Worm (Caenorhabditis elegans) whole organism, late embryonic: ENCODE results near the gene F54E2.1.
A peak's percentile ranks its signal among the peaks of the same experiment; 100 is the strongest.

Experiments used
- C08G9.2 ChIP-seq: sonication (generic microtip); optimal IDR thresholded peaks from 2 replicates; lab custom pipeline; 2016; ENCODE audit warnings: mild to moderate bottlenecking, missing genetic modification characterization, moderate library complexity, missing compliant biosample characterization
- F13H6.1 ChIP-seq: sonication (generic microtip); optimal IDR thresholded peaks from 2 replicates; lab custom pipeline; 2016; ENCODE audit warnings: missing genetic modification characterization, missing compliant biosample characterization
- K02D7.2 ChIP-seq: sonication (generic microtip); optimal IDR thresholded peaks from 2 replicates; lab custom pipeline; 2017; ENCODE audit warnings: mild to moderate bottlenecking, missing genetic modification characterization, missing compliant biosample characterization
- T23F11.4 ChIP-seq: fragments of 200-800 bp; sonication (Bioruptor generic); optimal IDR thresholded peaks from 2 replicates; lab custom pipeline; 2018; ENCODE audit warnings: mild to moderate bottlenecking, missing genetic modification characterization, missing compliant biosample characterization
- Y22D7AL.16 ChIP-seq: sonication (generic microtip); optimal IDR thresholded peaks from 2 replicates; lab custom pipeline; 2016; ENCODE audit warnings: missing genetic modification characterization, missing compliant biosample characterization
- ahr-1 ChIP-seq: sonication (generic microtip); optimal IDR thresholded peaks from 2 replicates; lab custom pipeline; 2016; ENCODE audit warnings: missing genetic modification characterization, missing compliant biosample characterization
- ama-1 ChIP-seq: fragments of 150-350 bp; optimal IDR thresholded peaks from 2 replicates; lab custom pipeline; 2014
- ceh-14 ChIP-seq: sonication (generic microtip); optimal IDR thresholded peaks from 2 replicates; lab custom pipeline; 2016; ENCODE audit warnings: missing genotype, missing genetic modification characterization, missing compliant biosample characterization
- ceh-18 ChIP-seq: sonication (generic microtip); optimal IDR thresholded peaks from 2 replicates; lab custom pipeline; 2016; ENCODE audit warnings: missing genetic modification characterization, missing compliant biosample characterization
- ceh-24 ChIP-seq: sonication (generic microtip); optimal IDR thresholded peaks from 2 replicates; lab custom pipeline; 2016; ENCODE audit warnings: mild to moderate bottlenecking, missing genetic modification characterization, missing compliant biosample characterization
- ceh-30 ChIP-seq: fragments of 150-350 bp; optimal IDR thresholded peaks from 2 replicates; lab custom pipeline; 2014; ENCODE audit warnings: missing biosample characterization, missing genetic modification characterization
- ceh-45 ChIP-seq: fragments of 200-800 bp; sonication (Bioruptor generic); IDR thresholded peaks from 2 replicates; pipeline ENCODE4 v1.3.6; 2022; ENCODE audit warnings: missing genetic modification reagents, missing genetic modification characterization, missing compliant biosample characterization
- ceh-48 ChIP-seq: sonication (generic microtip); optimal IDR thresholded peaks from 2 replicates; lab custom pipeline; 2016; ENCODE audit warnings: missing genetic modification characterization, inconsistent platforms, missing compliant biosample characterization
- dmd-4 ChIP-seq: sonication (generic microtip); optimal IDR thresholded peaks from 2 replicates; lab custom pipeline; 2016; ENCODE audit warnings: borderline replicate concordance, missing genetic modification characterization, missing compliant biosample characterization
- hlh-13 ChIP-seq: fragments of 200-800 bp; sonication (Bioruptor generic); optimal IDR thresholded peaks from 2 replicates; lab custom pipeline; 2018; ENCODE audit warnings: mild to moderate bottlenecking, missing genetic modification characterization, missing compliant biosample characterization
- hlh-15 ChIP-seq: sonication (generic microtip); optimal IDR thresholded peaks from 2 replicates; lab custom pipeline; 2016; ENCODE audit warnings: missing genetic modification characterization, missing compliant biosample characterization
- hlh-6 ChIP-seq: sonication (generic microtip); optimal IDR thresholded peaks from 2 replicates; lab custom pipeline; 2016; ENCODE audit warnings: missing genotype, missing genetic modification characterization, missing compliant biosample characterization
- hlh-8 ChIP-seq: sonication (generic microtip); optimal IDR thresholded peaks from 2 replicates; lab custom pipeline; 2016; ENCODE audit warnings: missing genotype, missing genetic modification characterization, missing compliant biosample characterization
- lim-6 ChIP-seq: sonication (generic microtip); optimal IDR thresholded peaks from 2 replicates; lab custom pipeline; 2016; ENCODE audit warnings: missing genetic modification characterization, missing compliant biosample characterization
- mec-3 ChIP-seq: sonication (generic microtip); optimal IDR thresholded peaks from 2 replicates; lab custom pipeline; 2016; ENCODE audit warnings: borderline replicate concordance, missing genetic modification characterization, missing compliant biosample characterization
- nfya-1 ChIP-seq: sonication (generic microtip); optimal IDR thresholded peaks from 2 replicates; lab custom pipeline; 2017; ENCODE audit warnings: missing genetic modification characterization, mild to moderate bottlenecking, missing compliant biosample characterization, antibody characterized with exemption, moderate library complexity
- nhr-11 ChIP-seq: fragments of 150-350 bp; optimal IDR thresholded peaks from 2 replicates; lab custom pipeline; 2014; ENCODE audit warnings: missing biosample characterization, missing genetic modification characterization
- nhr-232 ChIP-seq: sonication (generic microtip); optimal IDR thresholded peaks from 2 replicates; lab custom pipeline; 2016; ENCODE audit warnings: missing genetic modification characterization, missing compliant biosample characterization
- npax-4 ChIP-seq: sonication (generic microtip); optimal IDR thresholded peaks from 2 replicates; lab custom pipeline; 2016; ENCODE audit warnings: missing genetic modification characterization, missing compliant biosample characterization
- pag-3 ChIP-seq: sonication (generic microtip); optimal IDR thresholded peaks from 2 replicates; lab custom pipeline; 2016; ENCODE audit warnings: missing compliant biosample characterization, missing genetic modification characterization, borderline replicate concordance
- pat-9 ChIP-seq: fragments of 200-800 bp; sonication (Bioruptor generic); optimal IDR thresholded peaks from 2 replicates; lab custom pipeline; 2018; ENCODE audit warnings: mild to moderate bottlenecking, missing genetic modification characterization, moderate library complexity, missing compliant biosample characterization
- pax-1 ChIP-seq: fragments of 150-350 bp; optimal IDR thresholded peaks from 2 replicates; lab custom pipeline; 2014; ENCODE audit warnings: missing biosample characterization, missing genetic modification characterization
- pha-4 ChIP-seq: fragments of 150-350 bp; optimal IDR thresholded peaks from 2 replicates; lab custom pipeline; 2018; ENCODE audit warnings: missing biosample characterization, missing genetic modification reagents, missing genetic modification characterization
- pqm-1 ChIP-seq: sonication (generic microtip); optimal IDR thresholded peaks from 2 replicates; lab custom pipeline; 2016; ENCODE audit warnings: missing genetic modification characterization, missing compliant biosample characterization
- pros-1 ChIP-seq: fragments of 150-350 bp; optimal IDR thresholded peaks from 2 replicates; lab custom pipeline; 2014; ENCODE audit warnings: missing biosample characterization, missing genetic modification reagents, missing genetic modification characterization
- ref-2 ChIP-seq: sonication (generic microtip); optimal IDR thresholded peaks from 2 replicates; lab custom pipeline; 2016; ENCODE audit warnings: missing genetic modification characterization, missing compliant biosample characterization
- rnt-1 ChIP-seq: sonication (generic microtip); optimal IDR thresholded peaks from 2 replicates; lab custom pipeline; 2016; ENCODE audit warnings: missing genetic modification characterization, missing compliant biosample characterization
- sox-2 ChIP-seq: fragments of 200-800 bp; sonication (Bioruptor generic); IDR thresholded peaks from 2 replicates; pipeline ENCODE4 v1.3.6; 2022; ENCODE audit warnings: missing genetic modification reagents, missing genetic modification characterization, missing compliant biosample characterization
- syd-9 ChIP-seq: sonication (generic microtip); optimal IDR thresholded peaks from 2 replicates; lab custom pipeline; 2016; ENCODE audit warnings: mild to moderate bottlenecking, missing genetic modification characterization, moderate library complexity, missing compliant biosample characterization
- tbx-7 ChIP-seq: sonication (generic microtip); optimal IDR thresholded peaks from 2 replicates; lab custom pipeline; 2016; ENCODE audit warnings: missing genotype, missing genetic modification characterization, missing compliant biosample characterization
- unc-42 ChIP-seq: sonication (generic microtip); optimal IDR thresholded peaks from 2 replicates; lab custom pipeline; 2016; ENCODE audit warnings: missing genotype, missing genetic modification characterization, missing compliant biosample characterization
- zip-5 ChIP-seq: sonication (generic microtip); optimal IDR thresholded peaks from 2 replicates; lab custom pipeline; 2016; ENCODE audit warnings: missing genetic modification characterization, missing compliant biosample characterization

F54E2.1 gene

ce11 chrV:2801955-2802354, 8.2 kb upstream of the F54E2.1 start:
- no peak for TF ChIP-seq hlh-8 (tag; lab: Kevin White, UChicago)
- TF ChIP-seq pag-3 (tag; lab: Kevin White, UChicago), result no peak
- no peak for TF ChIP-seq pat-9
- TF ChIP-seq unc-42 (tag; lab: Kevin White, UChicago), result no peak
- no peak for TF ChIP-seq C08G9.2 (tag; lab: Kevin White, UChicago)
- TF ChIP-seq hlh-15, result no peak
- TF ChIP-seq zip-5, result no peak
- no peak for TF ChIP-seq nhr-232
- TF ChIP-seq pros-1 (tag; lab: Kevin White, UChicago), result no peak
- TF ChIP-seq ceh-45 (GFP tag; lab: Robert Waterston, UW), result no peak
- no peak for TF ChIP-seq tbx-7 (tag; lab: Kevin White, UChicago)
- no peak for TF ChIP-seq hlh-6
- no peak for TF ChIP-seq nhr-11 (tag; lab: Kevin White, UChicago)
- TF ChIP-seq dmd-4 (tag; lab: Kevin White, UChicago), result no peak
- no peak for TF ChIP-seq pax-1 (tag; lab: Kevin White, UChicago)
- TF ChIP-seq Y22D7AL.16 (tag; lab: Kevin White, UChicago), result no peak
- no peak for TF ChIP-seq syd-9 (tag; lab: Kevin White, UChicago)
- TF ChIP-seq ceh-30 (tag; lab: Kevin White, UChicago), result no peak

ce11 chrV:2803258-2803657, 6.9 kb upstream of the F54E2.1 start:
- peak; percentile 66 for TF ChIP-seq nfya-1 (tag; lab: Kevin White, UChicago)
- TF ChIP-seq F13H6.1 (tag; lab: Kevin White, UChicago), result no peak
- TF ChIP-seq ceh-18 (tag; lab: Kevin White, UChicago), result peak; percentile 62
- no peak for TF ChIP-seq lim-6 (tag; lab: Kevin White, UChicago)

- TF ChIP-seq pag-3 (tag; lab: Kevin White, UChicago), result no peak
- no peak for TF ChIP-seq ref-2
- TF ChIP-seq T23F11.4 (GFP tag; lab: Kevin White, UChicago), result no peak
- TF ChIP-seq pha-4, result no peak
- no peak for TF ChIP-seq ceh-14 (tag; lab: Kevin White, UChicago)
- TF ChIP-seq K02D7.2, result no peak
- TF ChIP-seq lim-6 (tag; lab: Kevin White, UChicago), result no peak
- no peak for TF ChIP-seq sox-2 (GFP tag; lab: Robert Waterston, UW)
- no peak for TF ChIP-seq nfya-1 (tag; lab: Kevin White, UChicago)
- TF ChIP-seq ahr-1 (tag; lab: Kevin White, UChicago), result no peak
- TF ChIP-seq hlh-6, result no peak
- TF ChIP-seq pat-9, result no peak
- TF ChIP-seq ceh-48 (tag; lab: Kevin White, UChicago), result no peak
- TF ChIP-seq tbx-7 (tag; lab: Kevin White, UChicago), result no peak
- TF ChIP-seq pqm-1, result no peak
- no peak for TF ChIP-seq npax-4 (tag; lab: Kevin White, UChicago)
- TF ChIP-seq mec-3, result no peak
- no peak for TF ChIP-seq pros-1 (tag; lab: Kevin White, UChicago)
- no peak for TF ChIP-seq F13H6.1 (tag; lab: Kevin White, UChicago)
These were observed 2.4 kb upstream of the F54E2.1 start, which contains the start of gene ketn-1 for ce11 chrV:2807760-2808159. TSS of gene ketn-1 (minus strand) at chrV:2807860.

ce11 chrV:2809443-2809842, 755 bp upstream of the F54E2.1 start:
- no peak for TF ChIP-seq ceh-24 (tag; lab: Kevin White, UChicago)
- TF ChIP-seq mec-3, result no peak
- peak; percentile 82 for TF ChIP-seq rnt-1 (tag; lab: Kevin White, UChicago)
- TF ChIP-seq ceh-18 (tag; lab: Kevin White, UChicago), result peak; percentile 45

- TF ChIP-seq ama-1, result no peak
- TF ChIP-seq ceh-45 (GFP tag; lab: Robert Waterston, UW), result no peak
- no peak for TF ChIP-seq pros-1 (tag; lab: Kevin White, UChicago)
- no peak for TF ChIP-seq hlh-13 (GFP tag; lab: Kevin White, UChicago)
These were observed 3.7 kb downstream of the F54E2.1 start, which contains the start of gene F54E2.9 for ce11 chrV:2813856-2814255. TSS of gene F54E2.9 (minus strand) at chrV:2813987.
